Worm (Caenorhabditis elegans) whole organism, L1 larva: ENCODE data around the gene rin-1.

ENCODE experiments used
- C04F5.9 ChIP-seq: sonication (generic microtip); optimal IDR thresholded peaks from 2 replicates; lab custom pipeline; 2016; ENCODE audit warnings: missing genetic modification characterization, missing compliant biosample characterization
- C16A3.4 ChIP-seq: fragments of 150-350 bp; optimal IDR thresholded peaks from 2 replicates; lab custom pipeline; 2014; ENCODE audit warnings: missing biosample characterization, missing genetic modification characterization
- C34B4.2 ChIP-seq: sonication (generic microtip); optimal IDR thresholded peaks from 2 replicates; lab custom pipeline; 2017; ENCODE audit warnings: mild to moderate bottlenecking, missing genetic modification characterization, missing compliant biosample characterization
- ama-1 ChIP-seq: fragments of 150-350 bp; optimal IDR thresholded peaks from 2 replicates; lab custom pipeline; 2014
- blmp-1 ChIP-seq: fragments of 150-350 bp; optimal IDR thresholded peaks from 2 replicates; lab custom pipeline; 2014; ENCODE audit warnings: missing biosample characterization, missing genetic modification characterization
- ceh-90 ChIP-seq: sonication (generic microtip); optimal IDR thresholded peaks from 2 replicates; lab custom pipeline; 2016; ENCODE audit warnings: missing genetic modification characterization, missing compliant biosample characterization
- dpl-1 ChIP-seq, 3 experiments: fragments of 150-350 bp in 2 of 3; sonication (generic microtip) in 1 of 3; optimal IDR thresholded peaks; 2 replicates each; lab custom pipeline; 2014 to 2017; ENCODE audit warnings: missing biosample characterization in 3 of 3, missing genetic modification characterization in 3 of 3, missing genetic modification reagents in 3 of 3
- dsc-1 ChIP-seq: sonication (generic microtip); optimal IDR thresholded peaks from 2 replicates; lab custom pipeline; 2016; ENCODE audit warnings: mild to moderate bottlenecking, missing genetic modification characterization, missing compliant biosample characterization
- efl-1 ChIP-seq, 4 experiments: fragments of 150-350 bp; optimal IDR thresholded peaks in 3 of 4; peaks in 1 of 4; 1 replicate in 1 of 4; 2 replicates in 3 of 4; lab custom pipeline; 2014; ENCODE audit warnings: missing biosample characterization in 2 of 4, missing genetic modification characterization in 2 of 4, missing genetic modification reagents in 2 of 4
- efl-3 ChIP-seq: fragments of 200-800 bp; sonication (Bioruptor generic); optimal IDR thresholded peaks from 2 replicates; lab custom pipeline; 2018; ENCODE audit warnings: mild to moderate bottlenecking, missing genetic modification characterization, missing compliant biosample characterization
- elt-2 ChIP-seq: sonication (generic microtip); optimal IDR thresholded peaks from 2 replicates; lab custom pipeline; 2016; ENCODE audit warnings: missing genetic modification characterization, mild to moderate bottlenecking, inconsistent platforms, missing compliant biosample characterization, missing genetic modification reagents
- elt-3 ChIP-seq, 6 experiments: fragments of 150-350 bp in 1 of 6; sonication (generic microtip); optimal IDR thresholded peaks; 2 replicates each; lab custom pipeline; 2017 to 2018; ENCODE audit warnings: missing biosample characterization in 6 of 6, missing genetic modification characterization in 6 of 6, inconsistent platforms in 1 of 6
- ets-5 ChIP-seq: fragments of 200-800 bp; sonication (Bioruptor generic); IDR thresholded peaks from 2 replicates; pipeline ENCODE4 v1.3.6; 2022; ENCODE audit warnings: missing genetic modification characterization, missing compliant biosample characterization
- fkh-10 ChIP-seq: sonication (generic microtip); optimal IDR thresholded peaks from 2 replicates; lab custom pipeline; 2017; ENCODE audit warnings: missing biosample characterization, missing genetic modification reagents, missing genetic modification characterization
- grh-1 ChIP-seq: fragments of 200-800 bp; sonication (Bioruptor generic); IDR thresholded peaks from 2 replicates; pipeline ENCODE4 v1.3.6; 2022; ENCODE audit warnings: missing genetic modification reagents, missing genetic modification characterization, missing compliant biosample characterization
- hlh-4 ChIP-seq: sonication (generic microtip); optimal IDR thresholded peaks from 2 replicates; lab custom pipeline; 2016; ENCODE audit warnings: mild to moderate bottlenecking, missing genetic modification characterization, missing compliant biosample characterization
- hpl-2 ChIP-seq: fragments of 150-350 bp; optimal IDR thresholded peaks from 2 replicates; lab custom pipeline; 2014; ENCODE audit warnings: missing biosample characterization, missing genetic modification reagents, missing genetic modification characterization
- irx-1 ChIP-seq: sonication (generic microtip); optimal IDR thresholded peaks from 2 replicates; lab custom pipeline; 2016; ENCODE audit warnings: missing genetic modification characterization, missing compliant biosample characterization
- isw-1 ChIP-seq: fragments of 200-800 bp; sonication (Bioruptor generic); IDR thresholded peaks from 2 replicates; pipeline ENCODE4 v1.3.6; 2022; ENCODE audit warnings: missing genetic modification characterization, missing compliant biosample characterization
- lin-13 ChIP-seq: fragments of 150-350 bp; optimal IDR thresholded peaks from 2 replicates; lab custom pipeline; 2014; ENCODE audit warnings: missing biosample characterization, missing genetic modification reagents, missing genetic modification characterization
- lin-14 ChIP-seq: fragments of 200-800 bp; sonication (Bioruptor generic); optimal IDR thresholded peaks from 2 replicates; lab custom pipeline; 2018; ENCODE audit warnings: mild to moderate bottlenecking, missing genetic modification characterization, moderate library complexity, missing compliant biosample characterization
- lin-39 ChIP-seq: fragments of 150-350 bp; optimal IDR thresholded peaks from 2 replicates; lab custom pipeline; 2014; ENCODE audit warnings: missing biosample characterization, missing genetic modification reagents, missing genetic modification characterization
- lir-3 ChIP-seq: sonication (generic microtip); optimal IDR thresholded peaks from 2 replicates; lab custom pipeline; 2016; ENCODE audit warnings: mild to moderate bottlenecking, missing genetic modification characterization, moderate library complexity, missing compliant biosample characterization; ENCODE audit not compliant: poor library complexity
- lsy-2 ChIP-seq, 2 experiments: fragments of 150-350 bp; optimal IDR thresholded peaks; 2 replicates each; lab custom pipeline; 2014; ENCODE audit warnings: missing biosample characterization in 2 of 2, missing genetic modification characterization in 2 of 2
- mab-9 ChIP-seq: fragments of 200-800 bp; sonication (Bioruptor generic); IDR thresholded peaks from 2 replicates; pipeline ENCODE4 v1.3.6; 2022; ENCODE audit warnings: missing genetic modification reagents, missing genetic modification characterization, missing compliant biosample characterization
- mdl-1 ChIP-seq, 2 experiments: fragments of 150-350 bp; optimal IDR thresholded peaks; 2 replicates each; lab custom pipeline; 2014 to 2017; ENCODE audit warnings: missing biosample characterization in 2 of 2, missing genetic modification characterization in 2 of 2, inconsistent platforms in 1 of 2
- mep-1 ChIP-seq: fragments of 150-350 bp; optimal IDR thresholded peaks from 2 replicates; lab custom pipeline; 2014; ENCODE audit warnings: missing biosample characterization, missing genetic modification characterization
- nhr-11 ChIP-seq: fragments of 150-350 bp; optimal IDR thresholded peaks from 2 replicates; lab custom pipeline; 2014; ENCODE audit warnings: missing biosample characterization, missing genetic modification characterization
- nhr-12 ChIP-seq: sonication (generic microtip); optimal IDR thresholded peaks from 2 replicates; lab custom pipeline; 2017; ENCODE audit warnings: missing biosample characterization, missing genetic modification characterization
- nhr-19 ChIP-seq: fragments of 200-800 bp; sonication (Bioruptor generic); conservative IDR thresholded peaks from 2 replicates; pipeline ENCODE4 v1.3.6; 2022; ENCODE audit warnings: missing genetic modification characterization, missing compliant biosample characterization
- nhr-20 ChIP-seq: sonication (generic microtip); optimal IDR thresholded peaks from 2 replicates; lab custom pipeline; 2016; ENCODE audit warnings: mild to moderate bottlenecking, missing genetic modification characterization, missing compliant biosample characterization
- nhr-47 ChIP-seq: sonication (generic microtip); optimal IDR thresholded peaks from 2 replicates; lab custom pipeline; 2016; ENCODE audit warnings: mild to moderate bottlenecking, missing genetic modification characterization, moderate library complexity, missing compliant biosample characterization
- nhr-71 ChIP-seq: sonication (generic microtip); optimal IDR thresholded peaks from 2 replicates; lab custom pipeline; 2016; ENCODE audit warnings: mild to moderate bottlenecking, missing genetic modification characterization, moderate library complexity, missing compliant biosample characterization
- nhr-85 ChIP-seq: sonication (generic microtip); peaks from one replicate; lab custom pipeline; 2016; ENCODE audit warnings: missing genetic modification characterization, inconsistent platforms, missing compliant biosample characterization
- nhr-90 ChIP-seq: sonication (generic microtip); optimal IDR thresholded peaks from 2 replicates; lab custom pipeline; 2016; ENCODE audit warnings: mild to moderate bottlenecking, missing genetic modification characterization, missing compliant biosample characterization; ENCODE audit not compliant: poor library complexity
- pag-3 ChIP-seq: sonication (generic microtip); optimal IDR thresholded peaks from 2 replicates; lab custom pipeline; 2017; ENCODE audit warnings: missing genetic modification characterization, mild to moderate bottlenecking, missing compliant biosample characterization, antibody characterized with exemption, borderline replicate concordance; ENCODE audit not compliant: insufficient read depth
- pax-3 ChIP-seq: fragments of 200-800 bp; sonication (Bioruptor generic); optimal IDR thresholded peaks from 2 replicates; lab custom pipeline; 2018; ENCODE audit warnings: mild to moderate bottlenecking, missing genetic modification characterization, moderate library complexity, missing compliant biosample characterization
- rnt-1 ChIP-seq: sonication (generic microtip); optimal IDR thresholded peaks from 2 replicates; lab custom pipeline; 2016; ENCODE audit warnings: mild to moderate bottlenecking, missing genetic modification characterization, moderate library complexity, missing compliant biosample characterization
- skn-1 ChIP-seq: fragments of 150-350 bp; optimal IDR thresholded peaks from 2 replicates; lab custom pipeline; 2014; ENCODE audit warnings: missing biosample characterization, missing genetic modification characterization
- snpc-4 ChIP-seq: fragments of 150-350 bp; optimal IDR thresholded peaks from 2 replicates; lab custom pipeline; 2014; ENCODE audit warnings: missing biosample characterization, missing genetic modification characterization
- snu-23 ChIP-seq: sonication (generic microtip); optimal IDR thresholded peaks from 2 replicates; lab custom pipeline; 2016; ENCODE audit warnings: missing genetic modification characterization, missing compliant biosample characterization
- sox-4 ChIP-seq: sonication (generic microtip); optimal IDR thresholded peaks from 2 replicates; lab custom pipeline; 2016; ENCODE audit warnings: missing genetic modification characterization, missing compliant biosample characterization
- swsn-7 ChIP-seq: sonication (generic microtip); optimal IDR thresholded peaks from 2 replicates; lab custom pipeline; 2016; ENCODE audit warnings: missing genetic modification characterization, missing compliant biosample characterization
- tbx-2 ChIP-seq: sonication (generic microtip); optimal IDR thresholded peaks from 2 replicates; lab custom pipeline; 2016; ENCODE audit warnings: missing genetic modification characterization, missing compliant biosample characterization
- unc-130 ChIP-seq: fragments of 150-350 bp; optimal IDR thresholded peaks from 2 replicates; lab custom pipeline; 2017; ENCODE audit warnings: missing biosample characterization, missing genetic modification characterization, inconsistent platforms
- unc-62 ChIP-seq: fragments of 150-350 bp; optimal IDR thresholded peaks from 2 replicates; lab custom pipeline; 2014; ENCODE audit warnings: missing biosample characterization, missing genetic modification reagents, missing genetic modification characterization
- unc-98 ChIP-seq: fragments of 200-800 bp; sonication (Bioruptor generic); IDR thresholded peaks from 2 replicates; pipeline ENCODE4 v1.3.6; 2022; ENCODE audit warnings: missing genetic modification characterization, missing compliant biosample characterization
- vab-15 ChIP-seq: sonication (generic microtip); optimal IDR thresholded peaks from 2 replicates; lab custom pipeline; 2017; ENCODE audit warnings: missing genotype, mild to moderate bottlenecking, missing genetic modification characterization, missing compliant biosample characterization
- xbp-1 ChIP-seq: sonication (generic microtip); optimal IDR thresholded peaks from 2 replicates; lab custom pipeline; 2016; ENCODE audit warnings: missing genetic modification characterization, missing compliant biosample characterization
- zag-1 ChIP-seq: fragments of 150-350 bp; optimal IDR thresholded peaks from 2 replicates; lab custom pipeline; 2014; ENCODE audit warnings: missing biosample characterization, missing genetic modification characterization
- ztf-4 ChIP-seq: fragments of 150-350 bp; optimal IDR thresholded peaks from 2 replicates; lab custom pipeline; 2014; ENCODE audit warnings: missing biosample characterization, missing genetic modification characterization

rin-1 gene

DNA sequence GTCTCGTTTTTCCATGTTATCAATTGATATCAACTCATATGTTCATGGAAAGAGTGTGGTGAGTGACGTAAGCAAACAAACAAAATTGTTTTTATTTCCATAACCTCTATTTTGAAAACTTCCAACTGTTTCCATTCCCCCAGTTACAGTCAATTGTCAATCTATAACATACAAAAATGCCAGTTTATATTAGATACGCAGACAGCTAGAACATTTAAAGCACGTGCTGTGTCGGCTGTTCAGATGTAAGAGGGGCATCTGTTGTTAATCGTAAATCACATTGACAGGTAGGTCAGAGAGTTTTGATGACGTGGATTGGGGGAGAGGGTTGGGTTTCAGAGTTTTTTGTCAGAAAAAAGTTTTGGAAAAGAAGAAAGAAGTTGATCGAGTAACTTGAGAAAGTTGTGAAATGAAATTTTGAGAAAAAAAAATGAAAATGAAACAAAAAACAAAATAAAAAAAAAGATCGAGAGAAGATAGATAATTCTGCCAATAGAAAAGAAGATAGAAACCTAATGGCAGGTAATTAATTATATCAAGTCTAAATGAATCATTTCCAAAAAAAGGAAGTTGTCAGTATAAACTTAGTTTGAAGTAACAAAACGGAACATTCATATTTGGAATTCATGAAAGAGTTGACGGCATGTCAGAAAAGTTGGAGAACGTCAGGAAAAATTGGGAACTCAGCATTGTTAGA is 33.3 kb upstream of the rin-1 start:
- TF ChIP-seq dpl-1 (GFP tag; optimal IDR thresholded peaks at IDR 0.05; lab: Kevin White, UChicago) (peak in 2 of 3 experiments; percentile 9 to 46), dsc-1 (peak; percentile 63), isw-1 (no peak), blmp-1 (tag; lab: Kevin White, UChicago) (peak; percentile 53), efl-3 (GFP tag; lab: Kevin White, UChicago) (no peak), pag-3 (tag; lab: Kevin White, UChicago) (no peak), grh-1 (GFP tag; lab: Robert Waterston, UW) (peak; percentile 42; the same call in 1 of the 2 replicates), nhr-47 (tag; lab: Kevin White, UChicago) (peak; percentile 65), nhr-85 (tag; lab: Kevin White, UChicago) (peak; percentile 97), nhr-11 (tag; lab: Kevin White, UChicago) (peak; percentile 43), sox-4 (no peak), pax-3 (peak; percentile 14), elt-3 (tag; optimal IDR thresholded peaks at IDR 0.05; lab: Kevin White, UChicago) (peak in 2 of 6 experiments; percentile 44 to 63), nhr-71 (tag; lab: Kevin White, UChicago) (peak; percentile 91), xbp-1 (tag; lab: Kevin White, UChicago) (peak; percentile 71), snpc-4 (tag; lab: Kevin White, UChicago) (peak; percentile 8), ets-5 (GFP tag; lab: Robert Waterston, UW) (no peak), unc-130 (peak; percentile 70), swsn-7 (tag; lab: Kevin White, UChicago) (peak; percentile 48), nhr-20 (peak; percentile 83), mab-9 (GFP tag; lab: Robert Waterston, UW) (no peak), vab-15 (tag; lab: Kevin White, UChicago) (peak; percentile 75), elt-2 (tag; lab: Kevin White, UChicago) (peak; percentile 51), nhr-19 (peak; percentile 78), lin-13 (GFP tag; lab: Kevin White, UChicago) (no peak), C34B4.2 (tag; lab: Kevin White, UChicago) (no peak), unc-98 (GFP tag; lab: Robert Waterston, UW) (0 out of 2 replicates have a peak, but pooled peaks have one; percentile 15), unc-62 (GFP tag; lab: Kevin White, UChicago) (no peak), ztf-4 (tag; lab: Kevin White, UChicago) (peak; percentile 38), nhr-90 (tag; lab: Kevin White, UChicago) (peak; percentile 42), hlh-4 (tag; lab: Kevin White, UChicago) (no peak), skn-1 (tag; lab: Kevin White, UChicago) (peak; percentile 27), lin-39 (tag; lab: Kevin White, UChicago) (peak; percentile 57), lsy-2 (tag; optimal IDR thresholded peaks at IDR 0.05; lab: Kevin White, UChicago) (peak; percentile 71 to 78), tbx-2 (peak; percentile 61), nhr-12 (no peak), zag-1 (no peak), hpl-2 (GFP tag; lab: Kevin White, UChicago) (no peak), C16A3.4 (peak; percentile 26), C04F5.9 (tag; lab: Kevin White, UChicago) (peak; percentile 16), efl-1 (optimal IDR thresholded peaks at IDR 0.05; lab: Kevin White, UChicago) (peak; percentile 36 to 42), efl-1 (GFP tag; optimal IDR thresholded peaks at IDR 0.05 in 1 of 2; lab: Kevin White, UChicago) (peak; percentile 14 to 94), rnt-1 (tag; lab: Kevin White, UChicago) (peak; percentile 91), irx-1 (peak; percentile 51), ama-1 (lab: Kevin White, UChicago) (peak; percentile 86), mdl-1 (tag; optimal IDR thresholded peaks at IDR 0.05; lab: Kevin White, UChicago) (peak in 1 of 2 experiments; percentile 97), mep-1 (peak; percentile 81), lir-3 (tag; lab: Kevin White, UChicago) (peak; percentile 37), ceh-90 (tag; lab: Kevin White, UChicago) (no peak), lin-14 (peak; percentile 94), snu-23 (GFP tag; lab: Kevin White, UChicago) (peak; percentile 83), fkh-10 (GFP tag; lab: Kevin White, UChicago) (no peak)
